Fruit fly (Drosophila melanogaster) whole organism, embryonic: ENCODE results near the gene IntS6.
A peak's percentile ranks its signal among the peaks of the same experiment; 100 is the strongest.

ENCODE experiments used
- ATbp ChIP-seq: fragments of 200-800 bp; sonication (Bioruptor generic); optimal IDR thresholded peaks from 2 replicates; lab custom pipeline; 2017; ENCODE audit warnings: missing biosample characterization, mild to moderate bottlenecking, missing genetic modification characterization, missing genetic modification reagents
- CG10431 ChIP-seq: fragments of 200-800 bp; sonication (Bioruptor generic); optimal IDR thresholded peaks from 3 replicates; lab custom pipeline; 2018; ENCODE audit warnings: missing biosample characterization, mild to moderate bottlenecking, missing genetic modification characterization
- CG10543 ChIP-seq: fragments of 200-800 bp; sonication (Bioruptor generic); optimal IDR thresholded peaks from 3 replicates; lab custom pipeline; 2017; ENCODE audit warnings: missing biosample characterization, mild to moderate bottlenecking, missing genetic modification characterization, moderate library complexity
- CG10654 ChIP-seq: fragments of 200-800 bp; sonication (Bioruptor generic); optimal IDR thresholded peaks from 2 replicates; lab custom pipeline; 2016; ENCODE audit warnings: missing biosample characterization, missing genetic modification characterization
- CG10979 ChIP-seq: fragments of 200-800 bp; sonication (Bioruptor generic); optimal IDR thresholded peaks from 2 replicates; lab custom pipeline; 2018; ENCODE audit warnings: missing biosample characterization, mild to moderate bottlenecking, missing genetic modification characterization, moderate library complexity
- CG11456 ChIP-seq: fragments of 200-800 bp; sonication (Bioruptor generic); IDR thresholded peaks from 3 replicates; pipeline ENCODE4 v1.3.6; 2022; ENCODE audit warnings: missing biosample characterization, missing genetic modification characterization
- CG12155 ChIP-seq: fragments of 200-800 bp; sonication (Bioruptor generic); optimal IDR thresholded peaks from 3 replicates; lab custom pipeline; 2016; ENCODE audit warnings: missing biosample characterization, missing genetic modification characterization
- CG12299 ChIP-seq: fragments of 200-800 bp; sonication (Bioruptor generic); optimal IDR thresholded peaks from 2 replicates; lab custom pipeline; 2018; ENCODE audit warnings: missing biosample characterization, mild to moderate bottlenecking, missing genetic modification characterization
- CG12744 ChIP-seq: fragments of 200-800 bp; sonication (Bioruptor generic); optimal IDR thresholded peaks from 2 replicates; lab custom pipeline; 2016; ENCODE audit warnings: missing biosample characterization, missing genetic modification characterization
- CG13287 ChIP-seq: fragments of 200-800 bp; sonication (Bioruptor generic); IDR thresholded peaks from 2 replicates; pipeline ENCODE4 v1.3.6; 2022; ENCODE audit warnings: missing biosample characterization, missing genetic modification characterization; ENCODE audit not compliant: partially characterized antibody
- CG14667 ChIP-seq: fragments of 200-800 bp; sonication (Bioruptor generic); IDR thresholded peaks from 2 replicates; pipeline ENCODE4 v1.3.6; 2022; ENCODE audit warnings: missing biosample characterization, missing genetic modification characterization
- CG15011 ChIP-seq: fragments of 200-800 bp; sonication (Bioruptor generic); optimal IDR thresholded peaks from 3 replicates; lab custom pipeline; 2018; ENCODE audit warnings: missing biosample characterization, mild to moderate bottlenecking, missing genetic modification characterization
- CG2199 ChIP-seq: fragments of 200-800 bp; sonication (Bioruptor generic); IDR thresholded peaks from 3 replicates; pipeline ENCODE4 v1.3.6; 2022; ENCODE audit warnings: missing biosample characterization, missing genetic modification characterization
- CG6813 ChIP-seq: fragments of 200-800 bp; sonication (Bioruptor generic); optimal IDR thresholded peaks from 2 replicates; lab custom pipeline; 2017; ENCODE audit warnings: missing biosample characterization, missing genetic modification characterization, mild to moderate bottlenecking, moderate library complexity, missing genetic modification reagents
- CG8359 ChIP-seq: fragments of 200-800 bp; sonication (Bioruptor generic); optimal IDR thresholded peaks from 2 replicates; lab custom pipeline; 2017; ENCODE audit warnings: missing biosample characterization, mild to moderate bottlenecking, missing genetic modification characterization, borderline replicate concordance
- CG8388 ChIP-seq: fragments of 200-800 bp; sonication (Bioruptor generic); optimal IDR thresholded peaks from 2 replicates; lab custom pipeline; 2019; ENCODE audit warnings: missing biosample characterization, mild to moderate bottlenecking, missing genetic modification characterization, moderate library complexity
- CG8944 ChIP-seq: fragments of 200-800 bp; sonication (Bioruptor generic); optimal IDR thresholded peaks from 3 replicates; lab custom pipeline; 2016; ENCODE audit warnings: missing biosample characterization, missing genetic modification characterization
- CG9727 ChIP-seq: fragments of 200-800 bp; sonication (Bioruptor generic); optimal IDR thresholded peaks from 3 replicates; lab custom pipeline; 2017; ENCODE audit warnings: missing biosample characterization, mild to moderate bottlenecking, missing genetic modification characterization
- Doc2 ChIP-seq: fragments of 200-800 bp; sonication (Bioruptor generic); IDR thresholded peaks from 2 replicates; pipeline ENCODE4 v1.3.6; 2022; ENCODE audit warnings: missing biosample characterization, missing genetic modification characterization
- E2f1 ChIP-seq: fragments of 200-800 bp; sonication (Bioruptor generic); IDR thresholded peaks from 2 replicates; pipeline ENCODE4 v1.3.6; 2022; ENCODE audit warnings: missing biosample characterization, missing genetic modification characterization
- Fer1 ChIP-seq: fragments of 200-800 bp; sonication (Bioruptor generic); optimal IDR thresholded peaks from 2 replicates; lab custom pipeline; 2017; ENCODE audit warnings: missing biosample characterization, mild to moderate bottlenecking, missing genetic modification characterization
- Gug ChIP-seq: fragments of 200-800 bp; sonication (Bioruptor generic); IDR thresholded peaks from 4 replicates; pipeline ENCODE4 v1.3.6; 2022; ENCODE audit warnings: missing biosample characterization, missing genetic modification characterization
- HLH4C ChIP-seq: fragments of 200-800 bp; sonication (Bioruptor generic); IDR thresholded peaks from 3 replicates; pipeline ENCODE4 v1.3.6; 2022; ENCODE audit warnings: missing biosample characterization, missing genetic modification characterization; ENCODE audit not compliant: partially characterized antibody
- Hr39 ChIP-seq: fragments of >200 bp; optimal IDR thresholded peaks from 2 replicates; lab custom pipeline; 2017
- Jarid2 ChIP-seq: fragments of 200-800 bp; sonication (Bioruptor generic); optimal IDR thresholded peaks from 3 replicates; lab custom pipeline; 2017; ENCODE audit warnings: mild to moderate bottlenecking, missing biosample characterization, missing genetic modification reagents, missing genetic modification characterization
- MTF-1 ChIP-seq: fragments of 200-800 bp; sonication (Bioruptor generic); optimal IDR thresholded peaks from 2 replicates; lab custom pipeline; 2018; ENCODE audit warnings: missing biosample characterization, mild to moderate bottlenecking, missing genetic modification characterization, borderline replicate concordance
- Med ChIP-seq: fragments of 200-800 bp; sonication (Bioruptor generic); peaks from one replicate; lab custom pipeline; 2016; ENCODE audit warnings: missing biosample characterization, missing genetic modification characterization, mild to moderate bottlenecking, inconsistent platforms, moderate library complexity
- Poxn ChIP-seq: fragments of 200-800 bp; sonication (Bioruptor generic); IDR thresholded peaks from 2 replicates; pipeline ENCODE4 v1.3.6; 2022; ENCODE audit warnings: missing biosample characterization, missing genetic modification characterization
- aop ChIP-seq: fragments of 200-800 bp; sonication (Bioruptor generic); IDR thresholded peaks from 2 replicates; pipeline ENCODE4 v1.3.6; 2022; ENCODE audit warnings: missing biosample characterization, missing genetic modification characterization
- ase ChIP-seq: fragments of 200-800 bp; sonication (Bioruptor generic); IDR thresholded peaks from 3 replicates; pipeline ENCODE4 v1.3.6; 2022; ENCODE audit warnings: missing biosample characterization, missing genetic modification characterization
- chinmo ChIP-seq: fragments of 200-800 bp; sonication (Bioruptor generic); IDR thresholded peaks from 4 replicates; pipeline ENCODE4 v1.3.6; 2022; ENCODE audit warnings: missing biosample characterization, missing genetic modification characterization; ENCODE audit not compliant: partially characterized antibody
- chm ChIP-seq: fragments of 200-800 bp; sonication (Bioruptor generic); IDR thresholded peaks from 2 replicates; pipeline ENCODE4 v1.3.6; 2022; ENCODE audit warnings: missing biosample characterization, missing genetic modification characterization
- croc ChIP-seq: fragments of 200-800 bp; sonication (Bioruptor generic); conservative IDR thresholded peaks from 3 replicates; pipeline ENCODE4 v1.3.6; 2022; ENCODE audit warnings: missing biosample characterization, missing genetic modification characterization
- dati ChIP-seq: fragments of 200-800 bp; sonication (Bioruptor generic); IDR thresholded peaks from 2 replicates; pipeline ENCODE4 v1.3.6; 2022; ENCODE audit warnings: missing biosample characterization, missing genetic modification characterization
- dm ChIP-seq: fragments of 200-800 bp; sonication (Bioruptor generic); optimal IDR thresholded peaks from 3 replicates; lab custom pipeline; 2016; ENCODE audit warnings: missing biosample characterization, missing genetic modification characterization
- exex ChIP-seq: fragments of 200-800 bp; sonication (Bioruptor generic); optimal IDR thresholded peaks from 4 replicates; lab custom pipeline; 2018; ENCODE audit warnings: missing biosample characterization, mild to moderate bottlenecking, missing genetic modification characterization, moderate library complexity
- fd64A ChIP-seq: fragments of 200-800 bp; sonication (Bioruptor generic); optimal IDR thresholded peaks from 3 replicates; lab custom pipeline; 2018; ENCODE audit warnings: missing biosample characterization, mild to moderate bottlenecking, missing genetic modification characterization
- hb ChIP-seq: fragments of 200-800 bp; sonication (Bioruptor generic); IDR thresholded peaks from 3 replicates; pipeline ENCODE4 v1.3.6; 2022; ENCODE audit warnings: missing biosample characterization, missing genetic modification characterization; ENCODE audit not compliant: partially characterized antibody
- hkb ChIP-seq, 2 experiments: fragments of 200-800 bp in 1 of 2; fragments of >200 bp in 1 of 2; sonication (Bioruptor generic) in 1 of 2; IDR thresholded peaks in 1 of 2; optimal IDR thresholded peaks in 1 of 2; 2 replicates each; pipeline versions ENCODE4 v1.3.6 to Lab custom; 2017 to 2022; ENCODE audit warnings: missing biosample characterization in 1 of 2, missing genetic modification characterization in 1 of 2
- lov ChIP-seq, 2 experiments: fragments of 200-800 bp in 1 of 2; fragments of >200 bp in 1 of 2; sonication (Bioruptor generic) in 1 of 2; IDR thresholded peaks in 1 of 2; optimal IDR thresholded peaks in 1 of 2; 2 replicates in 1 of 2; 3 replicates in 1 of 2; pipeline versions ENCODE4 v1.3.6 to Lab custom; 2017 to 2022; ENCODE audit warnings: missing biosample characterization in 1 of 2, missing genetic modification characterization in 1 of 2
- onecut ChIP-seq: fragments of 200-800 bp; sonication (Bioruptor generic); IDR thresholded peaks from 2 replicates; pipeline ENCODE4 v1.3.6; 2022; ENCODE audit warnings: missing biosample characterization, missing genetic modification characterization
- pan ChIP-seq, 4 experiments: fragments of >200 bp in 3 of 4; fragments of 200-800 bp in 1 of 4; sonication (Bioruptor generic) in 1 of 4; optimal IDR thresholded peaks in 3 of 4; IDR thresholded peaks in 1 of 4; 2 replicates each; pipeline versions ENCODE4 v1.3.6 to Lab custom; 2017 to 2022; ENCODE audit warnings: missing biosample characterization in 2 of 4, missing genetic modification characterization in 2 of 4, mixed read lengths in 1 of 4
- rib ChIP-seq: fragments of 200-800 bp; sonication (Bioruptor generic); IDR thresholded peaks from 2 replicates; pipeline ENCODE4 v1.3.6; 2022; ENCODE audit warnings: missing biosample characterization, missing genetic modification characterization
- row ChIP-seq: fragments of 200-800 bp; sonication (Bioruptor generic); IDR thresholded peaks from 3 replicates; pipeline ENCODE4 v1.3.6; 2022; ENCODE audit warnings: missing biosample characterization, missing genetic modification characterization
- tap ChIP-seq: fragments of 200-800 bp; optimal IDR thresholded peaks from 3 replicates; lab custom pipeline; 2019; ENCODE audit warnings: missing biosample characterization, mild to moderate bottlenecking, missing genetic modification characterization, moderate library complexity
- tin ChIP-seq: fragments of 200-800 bp; sonication (Bioruptor generic); optimal IDR thresholded peaks from 3 replicates; lab custom pipeline; 2016; ENCODE audit warnings: missing biosample characterization, missing genetic modification characterization
- tna ChIP-seq: fragments of 200-800 bp; sonication (Bioruptor generic); IDR thresholded peaks from 2 replicates; pipeline ENCODE4 v1.3.6; 2022; ENCODE audit warnings: missing biosample characterization, missing genetic modification characterization; ENCODE audit not compliant: partially characterized antibody
- wor ChIP-seq: fragments of 200-800 bp; sonication (Bioruptor generic); IDR thresholded peaks from 2 replicates; pipeline ENCODE4 v1.3.6; 2022; ENCODE audit warnings: missing biosample characterization, missing genetic modification characterization
- zen2 ChIP-seq: fragments of 200-800 bp; sonication (Bioruptor generic); IDR thresholded peaks from 3 replicates; pipeline ENCODE4 v1.3.6; 2022; ENCODE audit warnings: missing biosample characterization, missing genetic modification characterization; ENCODE audit not compliant: partially characterized antibody
- zfh2 ChIP-seq: fragments of 200-800 bp; sonication (Bioruptor generic); optimal IDR thresholded peaks from 2 replicates; lab custom pipeline; 2016; ENCODE audit warnings: missing biosample characterization, missing genetic modification characterization

The IntS6 gene

dm6 chrX:5695035-5695434, 52.0 kb downstream of the IntS6 start, which contains the start of gene CG3149 (continued):
- peak; percentile 82 for TF ChIP-seq CG13287 (GFP tag; lab: Robert Waterston, UW)
- no peak for TF ChIP-seq CG10654 (GFP tag; lab: Kevin White, UChicago)
- TF ChIP-seq Hr39 (lab: Kevin White, UChicago) = no peak
- no peak for TF ChIP-seq pan (optimal IDR thresholded peaks at IDR 0.05; lab: Kevin White, UChicago)
- no peak for TF ChIP-seq pan (GFP tag; optimal IDR thresholded peaks at IDR 0.05 in 1 of 2, IDR thresholded peaks at IDR 0.05 in 1 of 2)
- TF ChIP-seq rib (GFP tag; lab: Robert Waterston, UW) = no peak
- no peak for TF ChIP-seq CG10431
- TF ChIP-seq Fer1 (GFP tag; lab: Kevin White, UChicago) = no peak
- TF ChIP-seq chinmo (GFP tag; lab: Robert Waterston, UW) = 0 out of 4 replicates have a peak, but pooled peaks have one; percentile 71
- TF ChIP-seq CG2199 (GFP tag; lab: Robert Waterston, UW) = no peak
- no peak for TF ChIP-seq onecut (GFP tag; lab: Robert Waterston, UW)
- TF ChIP-seq CG12299 = no peak
- TF ChIP-seq row (GFP tag; lab: Robert Waterston, UW) = no peak; the same call in 2 of the 3 replicates
- no peak for TF ChIP-seq lov (optimal IDR thresholded peaks at IDR 0.05; lab: Kevin White, UChicago)
- no peak for TF ChIP-seq lov (GFP tag; IDR thresholded peaks at IDR 0.05; lab: Robert Waterston, UW)
- TF ChIP-seq CG6813 (GFP tag; lab: Kevin White, UChicago) = no peak
- TF ChIP-seq fd64A (GFP tag; lab: Kevin White, UChicago) = no peak
- no peak for TF ChIP-seq ase
- TF ChIP-seq CG14667 (GFP tag; lab: Robert Waterston, UW) = no peak
- no peak for TF ChIP-seq CG10543 (GFP tag; lab: Kevin White, UChicago)
- no peak for TF ChIP-seq exex (tag; lab: Kevin White, UChicago)
- no peak for TF ChIP-seq aop
- TF ChIP-seq zfh2 (GFP tag; lab: Kevin White, UChicago) = no peak
- no peak for TF ChIP-seq dati (GFP tag; lab: Robert Waterston, UW)
- TF ChIP-seq CG8359 (GFP tag; lab: Kevin White, UChicago) = no peak
- TF ChIP-seq hkb (optimal IDR thresholded peaks at IDR 0.05; lab: Kevin White, UChicago) = no peak
- no peak for TF ChIP-seq hkb (GFP tag; IDR thresholded peaks at IDR 0.05; lab: Robert Waterston, UW)
- no peak for TF ChIP-seq CG12744
- TF ChIP-seq croc (GFP tag; lab: Robert Waterston, UW) = no peak
- TF ChIP-seq Doc2 = no peak
- TF ChIP-seq Jarid2 (GFP tag; lab: Kevin White, UChicago) = no peak
- TF ChIP-seq chm = no peak
- no peak for TF ChIP-seq MTF-1 (GFP tag; lab: Kevin White, UChicago)
- no peak for TF ChIP-seq Gug (GFP tag; lab: Robert Waterston, UW)
- TF ChIP-seq tap (tag; lab: Kevin White, UChicago) = no peak
- TF ChIP-seq zen2 (GFP tag; lab: Robert Waterston, UW) = peak; percentile 83
- TF ChIP-seq Poxn (GFP tag; lab: Robert Waterston, UW) = no peak
- TF ChIP-seq CG8944 = no peak
- no peak for TF ChIP-seq CG15011 (GFP tag; lab: Kevin White, UChicago)
- no peak for TF ChIP-seq dm (GFP tag; lab: Kevin White, UChicago)
- no peak for TF ChIP-seq CG10979
- peak; percentile 69; the same call in 2 of the 3 replicates for TF ChIP-seq hb
- no peak for TF ChIP-seq CG12155 (GFP tag; lab: Kevin White, UChicago)
- TF ChIP-seq CG8388 (GFP tag; lab: Kevin White, UChicago) = no peak
- TF ChIP-seq HLH4C (GFP tag; lab: Robert Waterston, UW) = peak; percentile 82
- no peak for TF ChIP-seq wor
- TF ChIP-seq CG9727 (GFP tag; lab: Kevin White, UChicago) = no peak
- TF ChIP-seq Med (GFP tag; lab: Kevin White, UChicago) = no peak
- no peak for TF ChIP-seq ATbp
- TF ChIP-seq tna (GFP tag; lab: Robert Waterston, UW) = peak; percentile 89
- TF ChIP-seq CG11456 = no peak
- no peak for TF ChIP-seq tin
- TF ChIP-seq E2f1 (GFP tag; lab: Robert Waterston, UW) = no peak
